Fruit fly (Drosophila melanogaster) whole organism, embryonic: ENCODE results near the gene VhaM9.7-c.

Source experiments
- Awh ChIP-seq: fragments of 200-800 bp; sonication (Bioruptor generic); IDR thresholded peaks from 2 replicates; pipeline ENCODE4, ENCODE4 v1.3.6; 2022; ENCODE audit warnings: missing biosample characterization, missing genetic modification characterization
- CG10366 ChIP-seq: fragments of 200-800 bp; sonication (Bioruptor generic); IDR thresholded peaks from 2 replicates; pipeline ENCODE4 v1.3.6; 2022; ENCODE audit warnings: missing biosample characterization, missing genetic modification characterization
- CG10565 ChIP-seq: fragments of 200-800 bp; sonication (Bioruptor generic); optimal IDR thresholded peaks from 3 replicates; lab custom pipeline; 2016; ENCODE audit warnings: missing biosample characterization, mild to moderate bottlenecking, missing genetic modification characterization
- CG10654 ChIP-seq: fragments of 200-800 bp; sonication (Bioruptor generic); optimal IDR thresholded peaks from 2 replicates; lab custom pipeline; 2016; ENCODE audit warnings: missing biosample characterization, missing genetic modification characterization
- CG11093 ChIP-seq: fragments of 200-800 bp; sonication (Bioruptor generic); IDR thresholded peaks from 3 replicates; pipeline ENCODE4 v1.3.6; 2022; ENCODE audit warnings: missing biosample characterization, missing genetic modification characterization
- CG12391 ChIP-seq: fragments of 200-800 bp; sonication (Bioruptor generic); optimal IDR thresholded peaks from 3 replicates; lab custom pipeline; 2018; ENCODE audit warnings: missing biosample characterization, mild to moderate bottlenecking, missing genetic modification characterization, moderate library complexity
- CG12744 ChIP-seq: fragments of 200-800 bp; sonication (Bioruptor generic); optimal IDR thresholded peaks from 2 replicates; lab custom pipeline; 2016; ENCODE audit warnings: missing biosample characterization, missing genetic modification characterization
- CG13123 ChIP-seq: fragments of 200-800 bp; sonication (Bioruptor generic); optimal IDR thresholded peaks from 2 replicates; lab custom pipeline; 2016; ENCODE audit warnings: missing biosample characterization, missing genetic modification characterization
- CG13424 ChIP-seq: fragments of 200-800 bp; sonication (Bioruptor generic); optimal IDR thresholded peaks from 2 replicates; lab custom pipeline; 2019; ENCODE audit warnings: missing biosample characterization, mild to moderate bottlenecking, missing genetic modification characterization, moderate library complexity
- CG13894 ChIP-seq: fragments of 200-800 bp; sonication (Bioruptor generic); optimal IDR thresholded peaks from 3 replicates; lab custom pipeline; 2018; ENCODE audit warnings: missing biosample characterization, mild to moderate bottlenecking, missing genetic modification characterization, moderate library complexity
- CG14441 ChIP-seq: fragments of 200-800 bp; sonication (Bioruptor generic); IDR thresholded peaks from 2 replicates; pipeline ENCODE4 v1.3.6; 2022; ENCODE audit warnings: missing biosample characterization, missing genetic modification characterization
- CG14965 ChIP-seq: fragments of 200-800 bp; sonication (Bioruptor generic); optimal IDR thresholded peaks from 2 replicates; lab custom pipeline; 2016; ENCODE audit warnings: missing biosample characterization, missing genetic modification characterization, borderline replicate concordance
- CG15269 ChIP-seq: fragments of 200-800 bp; sonication (Bioruptor generic); optimal IDR thresholded peaks from 2 replicates; lab custom pipeline; 2018; ENCODE audit warnings: missing biosample characterization, mild to moderate bottlenecking, missing genetic modification characterization, moderate library complexity
- CG16863 ChIP-seq: fragments of 200-800 bp; sonication (Bioruptor generic); optimal IDR thresholded peaks from 3 replicates; lab custom pipeline; 2016; ENCODE audit warnings: missing biosample characterization, missing genetic modification characterization
- CG1832 ChIP-seq: fragments of 200-800 bp; sonication (Bioruptor generic); optimal IDR thresholded peaks from 2 replicates; lab custom pipeline; 2017; ENCODE audit warnings: missing biosample characterization, mild to moderate bottlenecking, missing genetic modification characterization, inconsistent platforms
- CG2129 ChIP-seq: fragments of 200-800 bp; sonication (Bioruptor generic); IDR thresholded peaks from 2 replicates; pipeline ENCODE4 v1.3.6; 2022; ENCODE audit warnings: missing biosample characterization, missing genetic modification characterization; ENCODE audit not compliant: partially characterized antibody
- CG2875 ChIP-seq: fragments of 200-800 bp; sonication (Bioruptor generic); optimal IDR thresholded peaks from 2 replicates; lab custom pipeline; 2017; ENCODE audit warnings: missing biosample characterization, mild to moderate bottlenecking, missing genetic modification characterization, missing genetic modification reagents
- CG3281 ChIP-seq: fragments of 200-800 bp; sonication (Bioruptor generic); optimal IDR thresholded peaks from 3 replicates; lab custom pipeline; 2017; ENCODE audit warnings: missing biosample characterization, mild to moderate bottlenecking, missing genetic modification characterization
- CG3995 ChIP-seq: fragments of 200-800 bp; sonication (Bioruptor generic); optimal IDR thresholded peaks from 3 replicates; lab custom pipeline; 2016; ENCODE audit warnings: missing biosample characterization, missing genetic modification characterization
- CG4360 ChIP-seq: fragments of 200-800 bp; sonication (Bioruptor generic); IDR thresholded peaks from 2 replicates; pipeline ENCODE4 v1.3.6; 2022; ENCODE audit warnings: missing biosample characterization, missing genetic modification characterization
- CG4617 ChIP-seq: fragments of 200-800 bp; sonication (Bioruptor generic); optimal IDR thresholded peaks from 3 replicates; lab custom pipeline; 2016; ENCODE audit warnings: missing biosample characterization, missing genetic modification characterization, borderline replicate concordance
- CG4854 ChIP-seq: fragments of 200-800 bp; sonication (Bioruptor generic); optimal IDR thresholded peaks from 2 replicates; lab custom pipeline; 2016; ENCODE audit warnings: missing biosample characterization, missing genetic modification characterization, inconsistent platforms
- CG6854 ChIP-seq: fragments of 200-800 bp; sonication (Bioruptor generic); optimal IDR thresholded peaks from 3 replicates; lab custom pipeline; 2017; ENCODE audit warnings: missing biosample characterization, mild to moderate bottlenecking, missing genetic modification characterization
- CG7556 ChIP-seq: fragments of 200-800 bp; sonication (Bioruptor generic); optimal IDR thresholded peaks from 2 replicates; lab custom pipeline; 2017; ENCODE audit warnings: missing biosample characterization, mild to moderate bottlenecking, missing genetic modification characterization
- CTCF ChIP-seq: fragments of 200-800 bp; sonication (Bioruptor generic); optimal IDR thresholded peaks from 2 replicates; lab custom pipeline; 2017; ENCODE audit warnings: missing biosample characterization, mild to moderate bottlenecking, missing genetic modification characterization, moderate library complexity
- Chrac-16 ChIP-seq: fragments of 200-800 bp; sonication (Bioruptor generic); optimal IDR thresholded peaks from 3 replicates; lab custom pipeline; 2016; ENCODE audit warnings: missing biosample characterization, missing genetic modification characterization
- CkIIα-i1 ChIP-seq: fragments of 200-800 bp; sonication (Bioruptor generic); IDR thresholded peaks from 2 replicates; pipeline ENCODE4 v1.3.6; 2022; ENCODE audit warnings: missing biosample characterization, missing genetic modification characterization
- Dek ChIP-seq: fragments of 200-800 bp; sonication (Bioruptor generic); optimal IDR thresholded peaks from 3 replicates; lab custom pipeline; 2019; ENCODE audit warnings: missing biosample characterization, mild to moderate bottlenecking, missing genetic modification characterization, moderate library complexity
- Dip2 ChIP-seq: fragments of 200-800 bp; sonication (Bioruptor generic); IDR thresholded peaks from 2 replicates; pipeline ENCODE4 v1.3.6; 2022; ENCODE audit warnings: missing biosample characterization, missing genetic modification characterization
- Doc2 ChIP-seq: fragments of 200-800 bp; sonication (Bioruptor generic); IDR thresholded peaks from 2 replicates; pipeline ENCODE4 v1.3.6; 2022; ENCODE audit warnings: missing biosample characterization, missing genetic modification characterization
- Ets65A ChIP-seq: fragments of 200-800 bp; sonication (Bioruptor generic); peaks from one replicate; lab custom pipeline; 2016; ENCODE audit warnings: missing biosample characterization, missing genetic modification characterization
- HLH4C ChIP-seq: fragments of 200-800 bp; sonication (Bioruptor generic); IDR thresholded peaks from 3 replicates; pipeline ENCODE4 v1.3.6; 2022; ENCODE audit warnings: missing biosample characterization, missing genetic modification characterization; ENCODE audit not compliant: partially characterized antibody
- HmgD ChIP-seq: fragments of 200-800 bp; sonication (Bioruptor generic); optimal IDR thresholded peaks from 3 replicates; lab custom pipeline; 2016; ENCODE audit warnings: missing biosample characterization, missing genetic modification characterization
- Hmr ChIP-seq: fragments of 200-800 bp; sonication (Bioruptor generic); optimal IDR thresholded peaks from 3 replicates; lab custom pipeline; 2017; ENCODE audit warnings: mild to moderate bottlenecking, missing biosample characterization, missing genetic modification reagents, missing genetic modification characterization
- Mad ChIP-seq: fragments of 200-800 bp; sonication (Bioruptor generic); optimal IDR thresholded peaks from 2 replicates; lab custom pipeline; 2016; ENCODE audit warnings: missing biosample characterization, missing genetic modification characterization
- Mes4 ChIP-seq: fragments of 200-800 bp; sonication (Bioruptor generic); optimal IDR thresholded peaks from 2 replicates; lab custom pipeline; 2016; ENCODE audit warnings: missing biosample characterization, missing genetic modification characterization
- Spps ChIP-seq: fragments of 200-800 bp; sonication (Bioruptor generic); optimal IDR thresholded peaks from 2 replicates; lab custom pipeline; 2018; ENCODE audit warnings: missing biosample characterization, mild to moderate bottlenecking, missing genetic modification characterization
- Tbp ChIP-seq: fragments of >200 bp; optimal IDR thresholded peaks from 2 replicates; lab custom pipeline; 2018; ENCODE audit warnings: missing biosample characterization, missing genetic modification characterization
- Xrp1 ChIP-seq: fragments of 200-800 bp; sonication (Bioruptor generic); IDR thresholded peaks from 2 replicates; pipeline ENCODE4 v1.3.6; 2022; ENCODE audit warnings: missing biosample characterization, missing genetic modification characterization
- bbx ChIP-seq: fragments of 200-800 bp; sonication (Bioruptor generic); IDR thresholded peaks from 2 replicates; pipeline ENCODE4 v1.3.6; 2022; ENCODE audit warnings: missing biosample characterization, missing genetic modification characterization; ENCODE audit not compliant: partially characterized antibody
- bigmax ChIP-seq: fragments of 200-800 bp; sonication (Bioruptor generic); optimal IDR thresholded peaks from 2 replicates; lab custom pipeline; 2018; ENCODE audit warnings: missing biosample characterization, mild to moderate bottlenecking, missing genetic modification characterization
- cato ChIP-seq: fragments of 200-800 bp; sonication (Bioruptor generic); optimal IDR thresholded peaks from 2 replicates; lab custom pipeline; 2016; ENCODE audit warnings: missing biosample characterization, missing genetic modification characterization, borderline replicate concordance
- da ChIP-seq: fragments of 200-800 bp; sonication (Bioruptor generic); optimal IDR thresholded peaks from 2 replicates; lab custom pipeline; 2016; ENCODE audit warnings: missing biosample characterization, missing genetic modification characterization
- dmrt99B ChIP-seq: fragments of 200-800 bp; sonication (Bioruptor generic); optimal IDR thresholded peaks from 2 replicates; lab custom pipeline; 2018; ENCODE audit warnings: missing biosample characterization, mild to moderate bottlenecking, missing genetic modification characterization, moderate library complexity
- emc ChIP-seq: fragments of 200-800 bp; sonication (Bioruptor generic); optimal IDR thresholded peaks from 2 replicates; lab custom pipeline; 2016; ENCODE audit warnings: missing biosample characterization, missing genetic modification characterization
- fd96Cb ChIP-seq: fragments of 200-800 bp; sonication (Bioruptor generic); optimal IDR thresholded peaks from 2 replicates; lab custom pipeline; 2018; ENCODE audit warnings: missing biosample characterization, mild to moderate bottlenecking, missing genetic modification characterization, moderate library complexity
- jing ChIP-seq: fragments of 200-800 bp; sonication (Bioruptor generic); optimal IDR thresholded peaks from 2 replicates; lab custom pipeline; 2018; ENCODE audit warnings: missing biosample characterization, mild to moderate bottlenecking, missing genetic modification characterization
- repo ChIP-seq: fragments of 200-800 bp; sonication (Bioruptor generic); optimal IDR thresholded peaks from 2 replicates; lab custom pipeline; 2016; ENCODE audit warnings: missing biosample characterization, missing genetic modification characterization
- zf30C ChIP-seq: fragments of 200-800 bp; sonication (Bioruptor generic); optimal IDR thresholded peaks from 3 replicates; lab custom pipeline; 2018; ENCODE audit warnings: missing biosample characterization, mild to moderate bottlenecking, missing genetic modification characterization

The VhaM9.7-c gene

DNA sequence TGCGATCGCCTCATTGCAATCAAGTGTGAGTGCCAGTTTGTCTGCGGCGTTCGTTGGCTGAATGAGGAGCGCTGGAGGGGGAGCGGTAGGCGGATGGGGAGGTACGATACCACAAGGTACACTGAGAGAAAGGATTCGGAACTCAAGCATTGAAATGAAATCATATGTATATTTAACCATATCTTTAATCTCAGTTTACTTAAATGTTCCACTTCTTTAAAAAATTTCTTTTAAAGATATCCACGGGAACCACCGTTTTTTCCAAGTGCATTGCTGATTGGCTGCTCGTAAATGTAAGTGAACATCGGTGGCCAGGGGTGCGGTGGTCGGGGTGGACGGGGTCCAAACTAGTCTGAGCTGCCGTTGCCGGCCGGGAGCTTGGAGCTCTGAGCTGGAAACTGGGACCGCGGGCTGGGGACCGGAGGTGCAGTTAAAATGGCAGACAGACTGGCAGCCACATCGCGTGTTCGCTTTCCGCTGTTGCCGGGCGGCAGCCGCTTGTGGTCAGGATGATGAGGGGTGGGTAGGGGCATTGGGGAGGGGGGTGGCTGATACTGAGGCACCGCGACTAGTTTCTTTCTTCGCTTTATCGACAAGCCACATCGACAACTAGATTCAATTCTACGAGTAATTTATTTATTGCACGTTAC is 41.6 kb upstream of the VhaM9.7-c start (continued):
- peak; percentile 67 for TF ChIP-seq emc (GFP tag; lab: Kevin White, UChicago)
- peak; percentile 77 for TF ChIP-seq HmgD (GFP tag; lab: Kevin White, UChicago)
- peak; percentile 77 for TF ChIP-seq CG10565 (GFP tag; lab: Kevin White, UChicago)
- TF ChIP-seq CkIIα-i1 (GFP tag; lab: Robert Waterston, UW), result peak; percentile 80; the same call in 1 of the 2 replicates
- TF ChIP-seq bbx (GFP tag; lab: Robert Waterston, UW), result no peak
- peak; percentile 98 for TF ChIP-seq CG12391
- TF ChIP-seq Awh (GFP tag; lab: Robert Waterston, UW), result peak; percentile 99
- TF ChIP-seq CG3995 (GFP tag; lab: Kevin White, UChicago), result peak; percentile 18
- TF ChIP-seq jing, result peak; percentile 97
- peak; percentile 98 for TF ChIP-seq Xrp1 (GFP tag; lab: Robert Waterston, UW)
- TF ChIP-seq CG16863 (GFP tag; lab: Kevin White, UChicago), result peak; percentile 97
- peak; percentile 38 for TF ChIP-seq bigmax (GFP tag; lab: Kevin White, UChicago)
- peak; percentile 74 for TF ChIP-seq CG12744 (GFP tag; lab: Kevin White, UChicago)
- TF ChIP-seq zf30C, result peak; percentile 91
- TF ChIP-seq Mes4 (GFP tag; lab: Kevin White, UChicago), result peak; percentile 97
- TF ChIP-seq Dek (tag; lab: Kevin White, UChicago), result peak; percentile 92
- TF ChIP-seq Hmr (GFP tag; lab: Kevin White, UChicago), result peak; percentile 90
- TF ChIP-seq CG4854 (GFP tag; lab: Kevin White, UChicago), result peak; percentile 87
- TF ChIP-seq CG6854 (GFP tag; lab: Kevin White, UChicago), result peak; percentile 69
- TF ChIP-seq CTCF (GFP tag; lab: Kevin White, UChicago), result peak; percentile 65
- TF ChIP-seq cato (GFP tag; lab: Kevin White, UChicago), result peak; percentile 90
- peak; percentile 93 for TF ChIP-seq Mad (GFP tag; lab: Kevin White, UChicago)
- TF ChIP-seq Tbp (GFP tag; lab: Kevin White, UChicago), result no peak
- TF ChIP-seq Spps (tag; lab: Kevin White, UChicago), result peak; percentile 93
- peak; percentile 86 for TF ChIP-seq CG4360
- TF ChIP-seq CG7556 (GFP tag; lab: Kevin White, UChicago), result peak; percentile 96
- peak; percentile 96 for TF ChIP-seq CG15269 (tag; lab: Kevin White, UChicago)
- TF ChIP-seq Dip2, result peak; percentile 48; the same call in 1 of the 2 replicates
- TF ChIP-seq CG14965 (GFP tag; lab: Kevin White, UChicago), result peak; percentile 72
- TF ChIP-seq CG13894 (tag; lab: Kevin White, UChicago), result peak; percentile 34
- peak; percentile 95 for TF ChIP-seq Chrac-16 (GFP tag; lab: Kevin White, UChicago)
- peak; percentile 98 for TF ChIP-seq dmrt99B (tag; lab: Kevin White, UChicago)
- peak; percentile 91 for TF ChIP-seq CG13123 (GFP tag; lab: Kevin White, UChicago)
- peak; percentile 94 for TF ChIP-seq CG10654 (GFP tag; lab: Kevin White, UChicago)
- no peak for TF ChIP-seq CG1832 (GFP tag; lab: Kevin White, UChicago)
- peak; percentile 88 for TF ChIP-seq repo
- TF ChIP-seq CG2875 (GFP tag; lab: Kevin White, UChicago), result peak; percentile 98
- TF ChIP-seq CG14441 (GFP tag; lab: Robert Waterston, UW), result peak; percentile 96
- TF ChIP-seq fd96Cb (tag; lab: Kevin White, UChicago), result peak; percentile 96
- peak; percentile 98 for TF ChIP-seq CG13424 (tag; lab: Kevin White, UChicago)
- TF ChIP-seq CG2129, result no peak
- peak; percentile 83 for TF ChIP-seq da
- TF ChIP-seq CG4617 (GFP tag; lab: Kevin White, UChicago), result peak; percentile 88
- peak; percentile 73; the same call in 1 of the 2 replicates for TF ChIP-seq Doc2 (GFP tag; lab: Robert Waterston, UW)
- TF ChIP-seq Ets65A (GFP tag; lab: Kevin White, UChicago), result peak; percentile 99
- TF ChIP-seq CG10366 (GFP tag; lab: Robert Waterston, UW), result peak; percentile 98
- peak; percentile 84 for TF ChIP-seq CG3281
- TF ChIP-seq CG11093, result peak; percentile 94
- TF ChIP-seq HLH4C (GFP tag; lab: Robert Waterston, UW), result no peak
